Fruit fly (Drosophila melanogaster) whole organism, embryonic: ENCODE data around the gene CG13386.

Experiments
- Aef1 ChIP-seq: fragments of 200-800 bp; sonication (Bioruptor generic); IDR thresholded peaks from 3 replicates; pipeline ENCODE4 v1.3.6; 2022; ENCODE audit warnings: missing biosample characterization, missing genetic modification characterization
- Atf6 ChIP-seq: fragments of 200-800 bp; sonication (Bioruptor generic); IDR thresholded peaks from 2 replicates; pipeline ENCODE4 v1.3.6; 2022; ENCODE audit warnings: missing biosample characterization, missing genetic modification characterization
- C15 ChIP-seq: fragments of 200-800 bp; sonication (Bioruptor generic); IDR thresholded peaks from 3 replicates; pipeline ENCODE4 v1.3.6; 2022; ENCODE audit warnings: missing biosample characterization, missing genetic modification characterization
- CG10147 ChIP-seq: fragments of 200-800 bp; sonication (Bioruptor generic); optimal IDR thresholded peaks from 2 replicates; lab custom pipeline; 2019; ENCODE audit warnings: missing biosample characterization, mild to moderate bottlenecking, missing genetic modification characterization, moderate library complexity
- CG10654 ChIP-seq: fragments of 200-800 bp; sonication (Bioruptor generic); optimal IDR thresholded peaks from 2 replicates; lab custom pipeline; 2016; ENCODE audit warnings: missing biosample characterization, missing genetic modification characterization
- CG11696 ChIP-seq: fragments of 200-800 bp; sonication (Bioruptor generic); IDR thresholded peaks from 2 replicates; pipeline ENCODE4 v1.3.6; 2022; ENCODE audit warnings: missing biosample characterization, missing genetic modification characterization
- CG12236 ChIP-seq: fragments of 200-800 bp; sonication (Bioruptor generic); optimal IDR thresholded peaks from 2 replicates; lab custom pipeline; 2016; ENCODE audit warnings: missing biosample characterization, missing genetic modification characterization
- CG12942 ChIP-seq: fragments of 200-800 bp; sonication (Bioruptor generic); optimal IDR thresholded peaks from 3 replicates; lab custom pipeline; 2016; ENCODE audit warnings: missing biosample characterization, missing genetic modification characterization
- CG13624 ChIP-seq: fragments of 200-800 bp; sonication (Bioruptor generic); optimal IDR thresholded peaks from 2 replicates; lab custom pipeline; 2016; ENCODE audit warnings: missing biosample characterization, missing genetic modification characterization
- CG15269 ChIP-seq: fragments of 200-800 bp; sonication (Bioruptor generic); optimal IDR thresholded peaks from 2 replicates; lab custom pipeline; 2018; ENCODE audit warnings: missing biosample characterization, mild to moderate bottlenecking, missing genetic modification characterization, moderate library complexity
- CG1647 ChIP-seq: fragments of 200-800 bp; sonication (Bioruptor generic); optimal IDR thresholded peaks from 3 replicates; lab custom pipeline; 2016; ENCODE audit warnings: missing biosample characterization, missing genetic modification characterization
- CG17328 ChIP-seq: fragments of 200-800 bp; sonication (Bioruptor generic); IDR thresholded peaks from 2 replicates; pipeline ENCODE4 v1.3.6; 2022; ENCODE audit warnings: missing biosample characterization, missing genetic modification characterization
- CG1792 ChIP-seq: fragments of 200-800 bp; sonication (Bioruptor generic); optimal IDR thresholded peaks from 2 replicates; lab custom pipeline; 2016; ENCODE audit warnings: missing biosample characterization, missing genetic modification characterization
- CG18764 ChIP-seq: fragments of 200-800 bp; sonication (Bioruptor generic); optimal IDR thresholded peaks from 3 replicates; lab custom pipeline; 2016; ENCODE audit warnings: missing biosample characterization, missing genetic modification characterization
- CG3281 ChIP-seq: fragments of 200-800 bp; sonication (Bioruptor generic); optimal IDR thresholded peaks from 3 replicates; lab custom pipeline; 2017; ENCODE audit warnings: missing biosample characterization, mild to moderate bottlenecking, missing genetic modification characterization
- CG33557 ChIP-seq: fragments of 200-800 bp; sonication (Bioruptor generic); optimal IDR thresholded peaks from 2 replicates; lab custom pipeline; 2019; ENCODE audit warnings: missing biosample characterization, mild to moderate bottlenecking, missing genetic modification characterization, moderate library complexity
- CG34224 ChIP-seq: fragments of 200-800 bp; sonication (Bioruptor generic); IDR thresholded peaks from 3 replicates; pipeline ENCODE4 v1.3.6; 2022; ENCODE audit warnings: missing biosample characterization, missing genetic modification characterization; ENCODE audit not compliant: partially characterized antibody
- CG3838 ChIP-seq: fragments of 200-800 bp; sonication (Bioruptor generic); optimal IDR thresholded peaks from 3 replicates; lab custom pipeline; 2016; ENCODE audit warnings: missing biosample characterization, missing genetic modification characterization
- CG4707 ChIP-seq: fragments of 200-800 bp; sonication (Bioruptor generic); optimal IDR thresholded peaks from 2 replicates; lab custom pipeline; 2018; ENCODE audit warnings: missing biosample characterization, mild to moderate bottlenecking, missing genetic modification characterization, moderate library complexity
- CG6654 ChIP-seq: fragments of 200-800 bp; sonication (Bioruptor generic); optimal IDR thresholded peaks from 2 replicates; lab custom pipeline; 2017; ENCODE audit warnings: missing biosample characterization, mild to moderate bottlenecking, missing genetic modification characterization
- CG6683 ChIP-seq: fragments of 200-800 bp; sonication (Bioruptor generic); optimal IDR thresholded peaks from 2 replicates; lab custom pipeline; 2017; ENCODE audit warnings: missing biosample characterization, mild to moderate bottlenecking, missing genetic modification characterization, missing genetic modification reagents
- D ChIP-seq, 2 experiments: fragments of 200-800 bp in 1 of 2; fragments of >200 bp in 1 of 2; sonication (Bioruptor generic) in 1 of 2; optimal IDR thresholded peaks; 2 replicates in 1 of 2; 3 replicates in 1 of 2; lab custom pipeline; 2017; ENCODE audit warnings: mild to moderate bottlenecking in 1 of 2, missing biosample characterization in 1 of 2, missing genetic modification characterization in 1 of 2, missing genetic modification reagents in 1 of 2
- Dref ChIP-seq: fragments of 200-800 bp; sonication (Bioruptor generic); IDR thresholded peaks from 2 replicates; pipeline ENCODE4 v1.3.6; 2022; ENCODE audit warnings: missing biosample characterization, missing genetic modification characterization
- Ets65A ChIP-seq: fragments of 200-800 bp; sonication (Bioruptor generic); peaks from one replicate; lab custom pipeline; 2016; ENCODE audit warnings: missing biosample characterization, missing genetic modification characterization
- HLH3B ChIP-seq: fragments of 200-800 bp; sonication (Bioruptor generic); IDR thresholded peaks from 2 replicates; pipeline ENCODE4 v1.3.6; 2022; ENCODE audit warnings: missing biosample characterization, missing genetic modification characterization
- Hey ChIP-seq: fragments of 200-800 bp; sonication (Bioruptor generic); optimal IDR thresholded peaks from 3 replicates; lab custom pipeline; 2018; ENCODE audit warnings: missing biosample characterization, mild to moderate bottlenecking, missing genetic modification characterization
- Hr3 ChIP-seq: fragments of 200-800 bp; sonication (Bioruptor generic); optimal IDR thresholded peaks from 3 replicates; lab custom pipeline; 2016; ENCODE audit warnings: missing biosample characterization, missing genetic modification characterization
- Lhr ChIP-seq: fragments of 200-800 bp; sonication (Bioruptor generic); optimal IDR thresholded peaks from 3 replicates; lab custom pipeline; 2017; ENCODE audit warnings: mild to moderate bottlenecking, missing biosample characterization, missing genetic modification reagents, missing genetic modification characterization
- Mrtf ChIP-seq: fragments of 200-800 bp; sonication (Bioruptor generic); IDR thresholded peaks from 3 replicates; pipeline ENCODE4 v1.3.6; 2022; ENCODE audit warnings: missing biosample characterization, missing genetic modification characterization
- NC2α ChIP-seq: fragments of 200-800 bp; sonication (Bioruptor generic); optimal IDR thresholded peaks from 2 replicates; lab custom pipeline; 2016; ENCODE audit warnings: missing biosample characterization, missing genetic modification characterization
- Pdp1 ChIP-seq, 2 experiments: fragments of 200-800 bp; sonication (Bioruptor generic); optimal IDR thresholded peaks; 3 replicates each; lab custom pipeline; 2016; ENCODE audit warnings: missing biosample characterization in 2 of 2, missing genetic modification characterization in 2 of 2, mild to moderate bottlenecking in 1 of 2, moderate library complexity in 1 of 2
- Ravus ChIP-seq: fragments of 200-800 bp; sonication (Bioruptor generic); IDR thresholded peaks from 2 replicates; pipeline ENCODE4 v1.3.6; 2022; ENCODE audit warnings: missing biosample characterization, missing genetic modification characterization
- Scr ChIP-seq: fragments of 200-800 bp; sonication (Bioruptor generic); IDR thresholded peaks from 2 replicates; pipeline ENCODE4 v1.3.6; 2022; ENCODE audit warnings: missing biosample characterization, missing genetic modification characterization; ENCODE audit not compliant: partially characterized antibody
- Sox100B ChIP-seq: fragments of 200-800 bp; sonication (Bioruptor generic); optimal IDR thresholded peaks from 3 replicates; lab custom pipeline; 2018; ENCODE audit warnings: missing biosample characterization, mild to moderate bottlenecking, missing genetic modification characterization
- Taf1 ChIP-seq: fragments of 200-800 bp; sonication (Bioruptor generic); IDR thresholded peaks from 2 replicates; pipeline ENCODE4 v1.3.6; 2022; ENCODE audit warnings: missing biosample characterization, missing genetic modification characterization
- Usf ChIP-seq: fragments of 200-800 bp; sonication (Bioruptor generic); optimal IDR thresholded peaks from 2 replicates; lab custom pipeline; 2017; ENCODE audit warnings: missing genotype, missing biosample characterization, missing genetic modification characterization
- chif ChIP-seq, 2 experiments: fragments of 200-800 bp; sonication (Bioruptor generic); optimal IDR thresholded peaks; 3 replicates each; lab custom pipeline; 2016; ENCODE audit warnings: missing biosample characterization in 2 of 2, missing genetic modification characterization in 2 of 2
- ems ChIP-seq: fragments of 200-800 bp; sonication (Bioruptor generic); optimal IDR thresholded peaks from 3 replicates; lab custom pipeline; 2016; ENCODE audit warnings: missing biosample characterization, missing genetic modification characterization
- h ChIP-seq: fragments of >200 bp; optimal IDR thresholded peaks from 2 replicates; lab custom pipeline; 2017
- klu ChIP-seq: fragments of 200-800 bp; sonication (Bioruptor generic); IDR thresholded peaks from 2 replicates; pipeline ENCODE4 v1.3.6; 2022; ENCODE audit warnings: missing biosample characterization, missing genetic modification characterization
- lab ChIP-seq: fragments of 200-800 bp; sonication (Bioruptor generic); optimal IDR thresholded peaks from 3 replicates; lab custom pipeline; 2017; ENCODE audit warnings: missing biosample characterization, missing genetic modification characterization, mild to moderate bottlenecking, moderate library complexity, missing genetic modification reagents
- lbe ChIP-seq: fragments of 200-800 bp; sonication (Bioruptor generic); optimal IDR thresholded peaks from 2 replicates; lab custom pipeline; 2016; ENCODE audit warnings: missing biosample characterization, mild to moderate bottlenecking, missing genetic modification characterization
- otp ChIP-seq: fragments of 200-800 bp; sonication (Bioruptor generic); IDR thresholded peaks from 3 replicates; pipeline ENCODE4, ENCODE4 v1.3.6; 2022; ENCODE audit warnings: missing biosample characterization, missing genetic modification characterization
- pum ChIP-seq: fragments of 200-800 bp; sonication (Bioruptor generic); optimal IDR thresholded peaks from 2 replicates; lab custom pipeline; 2016; ENCODE audit warnings: missing biosample characterization, missing genetic modification characterization
- ro ChIP-seq: fragments of 200-800 bp; sonication (Bioruptor generic); IDR thresholded peaks from 2 replicates; pipeline ENCODE4 v1.3.6; 2022; ENCODE audit warnings: missing biosample characterization, missing genetic modification characterization
- salm ChIP-seq: fragments of 200-800 bp; sonication (Bioruptor generic); optimal IDR thresholded peaks from 2 replicates; lab custom pipeline; 2018; ENCODE audit warnings: missing biosample characterization, mild to moderate bottlenecking, missing genetic modification characterization
- tgo ChIP-seq: fragments of 200-800 bp; sonication (Bioruptor generic); IDR thresholded peaks from 3 replicates; pipeline ENCODE4 v1.3.6; 2022; ENCODE audit warnings: missing biosample characterization, missing genetic modification characterization
- toy ChIP-seq: fragments of 200-800 bp; sonication (Bioruptor generic); IDR thresholded peaks from 2 replicates; pipeline ENCODE4 v1.3.6; 2022; ENCODE audit warnings: missing biosample characterization, missing genetic modification characterization
- twi ChIP-seq: fragments of 200-800 bp; optimal IDR thresholded peaks from 2 replicates; lab custom pipeline; 2019; ENCODE audit warnings: missing biosample characterization, mild to moderate bottlenecking, missing genetic modification characterization, moderate library complexity
- vfl ChIP-seq: fragments of 200-800 bp; sonication (Bioruptor generic); optimal IDR thresholded peaks from 2 replicates; lab custom pipeline; 2016; ENCODE audit warnings: missing biosample characterization, missing genetic modification characterization
- zf30C ChIP-seq: fragments of 200-800 bp; sonication (Bioruptor generic); optimal IDR thresholded peaks from 3 replicates; lab custom pipeline; 2018; ENCODE audit warnings: missing biosample characterization, mild to moderate bottlenecking, missing genetic modification characterization

CG13386 gene

dm6 chr2L:8382646-8383045, 16.2 kb upstream of the CG13386 start, which contains the start of the genes CG13392 and Rcd4 (continued):
- TF ChIP-seq CG34224 (GFP tag; lab: Robert Waterston, UW) (peak; percentile 81), twi (tag; lab: Kevin White, UChicago) (peak; percentile 40), CG6654 (peak; percentile 1), NC2α (GFP tag; lab: Kevin White, UChicago) (peak; percentile 16), Mrtf (GFP tag; lab: Robert Waterston, UW) (0 out of 3 replicates have a peak, but pooled peaks have one; percentile 34), otp (GFP tag; lab: Robert Waterston, UW) (peak; percentile 50; the same call in 2 of the 3 replicates), vfl (GFP tag; lab: Kevin White, UChicago) (peak; percentile 68), Ets65A (GFP tag; lab: Kevin White, UChicago) (peak; percentile 97), Pdp1 (GFP tag; optimal IDR thresholded peaks at IDR 0.05; lab: Kevin White, UChicago) (peak; percentile 73 to 82), Taf1 (GFP tag; lab: Robert Waterston, UW) (peak; percentile 58), tgo (GFP tag; lab: Robert Waterston, UW) (0 out of 3 replicates have a peak, but pooled peaks have one; percentile 20), CG10654 (GFP tag; lab: Kevin White, UChicago) (no peak), Sox100B (GFP tag; lab: Kevin White, UChicago) (no peak), CG33557 (peak; percentile 5), salm (tag; lab: Kevin White, UChicago) (no peak), Hr3 (GFP tag; lab: Kevin White, UChicago) (peak; percentile 25), Lhr (GFP tag; lab: Kevin White, UChicago) (peak; percentile 35), CG12942 (peak; percentile 71), toy (no peak), Aef1 (GFP tag; lab: Robert Waterston, UW) (peak; percentile 36; the same call in 2 of the 3 replicates), chif (GFP tag; optimal IDR thresholded peaks at IDR 0.05; lab: Kevin White, UChicago) (peak; percentile 47 to 65), CG4707 (GFP tag; lab: Kevin White, UChicago) (peak; percentile 83), zf30C (GFP tag; lab: Kevin White, UChicago) (peak; percentile 36), lbe (peak; percentile 84), CG12236 (no peak), klu (GFP tag; lab: Robert Waterston, UW) (peak; percentile 43; the same call in 1 of the 2 replicates), h (no peak), CG6683 (GFP tag; lab: Kevin White, UChicago) (peak; percentile 32), CG1647 (GFP tag; lab: Kevin White, UChicago) (peak; percentile 76), CG3838 (GFP tag; lab: Kevin White, UChicago) (no peak), Atf6 (GFP tag; lab: Robert Waterston, UW) (no peak), Scr (GFP tag; lab: Robert Waterston, UW) (peak; percentile 64), lab (peak; percentile 87), Hey (tag; lab: Kevin White, UChicago) (no peak), CG15269 (tag; lab: Kevin White, UChicago) (peak; percentile 43), Ravus (GFP tag; lab: Robert Waterston, UW) (no peak), HLH3B (GFP tag; lab: Robert Waterston, UW) (peak; percentile 48; the same call in 1 of the 2 replicates), Usf (no peak), CG17328 (GFP tag; lab: Robert Waterston, UW) (0 out of 2 replicates have a peak, but pooled peaks have one; percentile 18), Dref (GFP tag; lab: Robert Waterston, UW) (peak; percentile 57), CG1792 (GFP tag; lab: Kevin White, UChicago) (peak; percentile 49), CG11696 (GFP tag; lab: Robert Waterston, UW) (no peak), CG13624 (GFP tag; lab: Kevin White, UChicago) (peak; percentile 85), CG18764 (GFP tag; lab: Kevin White, UChicago) (peak; percentile 70), CG10147 (GFP tag; lab: Kevin White, UChicago) (peak; percentile 58), D (optimal IDR thresholded peaks at IDR 0.05; lab: Kevin White, UChicago) (no peak), D (GFP tag; optimal IDR thresholded peaks at IDR 0.05; lab: Kevin White, UChicago) (no peak), ro (GFP tag; lab: Robert Waterston, UW) (no peak), pum (peak; percentile 61), C15 (GFP tag; lab: Robert Waterston, UW) (no peak), ems (peak; percentile 67), CG3281 (GFP tag; lab: Kevin White, UChicago) (peak; percentile 60)
